Worm (Caenorhabditis elegans) whole organism, midembryonic: ENCODE data around the gene lpr-2.

Source experiments
- cog-1 ChIP-seq: sonication (generic microtip); optimal IDR thresholded peaks from 2 replicates; lab custom pipeline; 2016; ENCODE audit warnings: missing genetic modification characterization, missing compliant biosample characterization
- med-1 ChIP-seq: sonication (generic microtip); optimal IDR thresholded peaks from 2 replicates; lab custom pipeline; 2017; ENCODE audit warnings: missing genetic modification characterization, mild to moderate bottlenecking, missing compliant biosample characterization, antibody characterized with exemption, missing genetic modification reagents; ENCODE audit not compliant: insufficient read depth
- ref-1 ChIP-seq: fragments of 200-800 bp; sonication (Bioruptor generic); conservative IDR thresholded peaks from 2 replicates; pipeline ENCODE4 v1.3.6; 2022; ENCODE audit warnings: missing genetic modification reagents, missing genetic modification characterization, missing compliant biosample characterization
- tab-1 ChIP-seq: fragments of 200-800 bp; sonication (Bioruptor generic); IDR thresholded peaks from 2 replicates; pipeline ENCODE4 v1.3.6; 2022; ENCODE audit warnings: missing genetic modification characterization, missing compliant biosample characterization
- ztf-29 ChIP-seq: fragments of 200-800 bp; sonication (Bioruptor generic); IDR thresholded peaks from 2 replicates; pipeline ENCODE4 v1.3.6; 2022; ENCODE audit warnings: missing genetic modification reagents, missing genetic modification characterization, missing compliant biosample characterization

DNA sequence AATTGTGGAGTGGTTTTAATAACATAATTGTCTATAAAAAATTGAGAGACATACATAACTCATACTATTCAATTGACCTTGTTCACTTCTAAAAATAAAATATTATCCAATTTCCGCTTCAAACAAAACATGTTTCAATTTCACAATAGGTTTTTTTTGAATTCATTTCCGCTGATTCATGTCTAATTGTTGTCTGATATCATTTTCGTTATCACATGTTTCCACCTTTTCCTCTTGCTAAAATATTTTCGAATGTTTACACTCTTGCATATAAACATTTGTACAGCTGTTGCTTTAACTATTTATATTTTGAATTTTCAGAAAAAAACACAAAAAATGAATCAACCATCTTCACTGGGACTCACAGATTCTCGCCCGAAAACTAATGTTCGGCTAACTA is 33.7 kb upstream of the lpr-2 start, which contains the start of gene gem-4:
- TF ChIP-seq ref-1 (no peak), ztf-29 (GFP tag; lab: Robert Waterston, UW) (no peak), med-1 (GFP tag; lab: Kevin White, UChicago) (no peak), cog-1 (tag; lab: Kevin White, UChicago) (no peak), tab-1 (GFP tag; lab: Robert Waterston, UW) (no peak)
